Worm (Caenorhabditis elegans) whole organism, L3 larva: ENCODE data around the gene C40A11.2.
"Not testable (repeated sequence)": the region's sequence is repeated elsewhere in the genome, so short reads cannot be mapped to it uniquely, and the experiment has no call there.

Experiments
- ZK546.5 ChIP-seq: sonication (generic microtip); optimal IDR thresholded peaks from 2 replicates; lab custom pipeline; 2017; ENCODE audit warnings: missing biosample characterization, missing genetic modification characterization
- jun-1 ChIP-seq: fragments of 150-350 bp; optimal IDR thresholded peaks from 2 replicates; lab custom pipeline; 2014; ENCODE audit warnings: missing biosample characterization, missing genetic modification reagents, missing genetic modification characterization
- nhr-28 ChIP-seq: fragments of 150-350 bp; optimal IDR thresholded peaks from 2 replicates; lab custom pipeline; 2014; ENCODE audit warnings: missing biosample characterization, missing genetic modification characterization
- zag-1 ChIP-seq: fragments of 150-350 bp; optimal IDR thresholded peaks from 2 replicates; lab custom pipeline; 2014; ENCODE audit warnings: missing biosample characterization, missing genetic modification characterization
- ztf-11 ChIP-seq: fragments of 150-350 bp; optimal IDR thresholded peaks from 2 replicates; lab custom pipeline; 2014; ENCODE audit warnings: missing biosample characterization, missing genetic modification characterization

DNA sequence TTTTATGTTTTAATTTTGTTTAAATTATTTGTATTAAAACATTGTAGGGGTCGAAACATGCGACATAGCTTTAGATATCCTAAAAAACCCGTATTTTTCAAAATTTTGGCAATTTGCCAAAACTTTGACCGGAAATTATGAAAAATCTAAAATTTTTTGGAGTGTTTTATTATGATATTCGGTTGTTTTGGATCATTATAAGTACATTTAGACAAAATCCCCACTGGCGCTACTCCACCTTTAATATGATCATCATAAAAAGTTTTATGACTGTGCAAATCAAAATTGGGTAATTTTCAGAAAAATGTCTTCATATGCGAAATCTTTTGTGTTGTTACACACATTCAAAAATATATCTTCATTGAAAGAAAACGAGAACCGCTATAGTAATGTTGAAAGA, 7.0 kb downstream of the C40A11.2 start, which contains the start of gene math-18:
- not testable (repeated sequence) for TF ChIP-seq ztf-11 (tag; lab: Kevin White, UChicago); ZK546.5 (tag; lab: Kevin White, UChicago); jun-1 (tag; lab: Kevin White, UChicago); nhr-28 (tag; lab: Kevin White, UChicago); zag-1
